2 worm cellular contexts compared by ENCODE assay signal in the genomic region with DNA sequence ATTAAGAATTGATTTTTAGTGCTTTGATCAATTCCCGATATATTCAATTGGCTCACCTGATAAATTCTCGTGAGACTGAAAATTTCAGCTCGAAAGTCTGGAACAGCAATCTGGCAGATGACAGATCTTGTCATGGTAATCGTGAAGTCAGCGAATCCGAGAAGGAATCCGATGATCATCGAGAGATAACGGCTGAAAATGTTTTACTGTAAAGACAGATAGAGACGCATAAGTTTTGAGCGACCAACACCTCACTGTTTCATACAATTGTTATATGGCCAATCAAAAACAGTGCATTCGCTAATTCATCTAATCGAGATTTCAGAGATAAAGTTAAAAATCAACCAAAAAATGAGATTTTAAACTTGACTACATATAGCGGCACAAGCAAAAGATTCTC.
TF ChIP-seq lines count a peak whose summit lies in the region.

No protein-coding gene starts in this region.

TF ChIP-seq in whole organism, L4 larva, 104 proteins besides CTCF, POLR2A, EP300 and RAD21:
- TF ChIP-seq lim-7 (GFP tag; IDR thresholded peaks at IDR 0.05; lab: Robert Waterston, UW) (no peak), ztf-7 (tag; optimal IDR thresholded peaks at IDR 0.05; lab: Kevin White, UChicago) (no peak), nhr-102 (tag; optimal IDR thresholded peaks at IDR 0.05; lab: Kevin White, UChicago) (no peak), nhr-76 (tag; optimal IDR thresholded peaks at IDR 0.05; lab: Kevin White, UChicago) (no peak), madf-5 (GFP tag; IDR thresholded peaks at IDR 0.05; lab: Robert Waterston, UW) (no peak), unc-130 (GFP tag; optimal IDR thresholded peaks at IDR 0.05; lab: Kevin White, UChicago) (no peak), snpc-1.2 (GFP tag; IDR thresholded peaks at IDR 0.05; lab: Robert Waterston, UW) (peak; percentile 62), saeg-2 (GFP tag; IDR thresholded peaks at IDR 0.05; lab: Robert Waterston, UW) (no peak), Y105C5A.15 (GFP tag; IDR thresholded peaks at IDR 0.05; lab: Robert Waterston, UW) (no peak)

TF ChIP-seq in whole organism, young adult, 124 proteins besides CTCF, POLR2A, EP300 and RAD21:
- TF ChIP-seq attf-6 (GFP tag; IDR thresholded peaks at IDR 0.05; lab: Robert Waterston, UW): 0 out of 2 replicates have a peak, but pooled peaks have one; percentile 52
- no peak for TF ChIP-seq hlh-12 (tag; optimal IDR thresholded peaks at IDR 0.05; lab: Kevin White, UChicago)
